Fruit fly (Drosophila melanogaster) whole organism, embryonic: ENCODE data around the gene Nup107.

ENCODE experiments used
- ATbp ChIP-seq: fragments of 200-800 bp; sonication (Bioruptor generic); optimal IDR thresholded peaks from 2 replicates; lab custom pipeline; 2017; ENCODE audit warnings: missing biosample characterization, mild to moderate bottlenecking, missing genetic modification characterization, missing genetic modification reagents
- Awh ChIP-seq: fragments of 200-800 bp; sonication (Bioruptor generic); IDR thresholded peaks from 2 replicates; pipeline ENCODE4, ENCODE4 v1.3.6; 2022; ENCODE audit warnings: missing biosample characterization, missing genetic modification characterization
- Bgb ChIP-seq: fragments of 200-800 bp; sonication (Bioruptor generic); IDR thresholded peaks from 2 replicates; pipeline ENCODE4 v1.3.6; 2022; ENCODE audit warnings: missing biosample characterization, missing genetic modification characterization; ENCODE audit not compliant: partially characterized antibody
- Blimp-1 ChIP-seq: fragments of 200-800 bp; sonication (Bioruptor generic); optimal IDR thresholded peaks from 3 replicates; lab custom pipeline; 2018; ENCODE audit warnings: missing biosample characterization, missing genetic modification characterization, mild to moderate bottlenecking, moderate library complexity, missing genetic modification reagents
- CG10267 ChIP-seq: fragments of 200-800 bp; sonication (Bioruptor generic); optimal IDR thresholded peaks from 2 replicates; lab custom pipeline; 2018; ENCODE audit warnings: missing biosample characterization, mild to moderate bottlenecking, missing genetic modification characterization, moderate library complexity
- CG11247 ChIP-seq: fragments of 200-800 bp; sonication (Bioruptor generic); IDR thresholded peaks from 2 replicates; pipeline ENCODE4 v1.3.6; 2022; ENCODE audit warnings: missing biosample characterization, missing genetic modification characterization
- CG14965 ChIP-seq: fragments of 200-800 bp; sonication (Bioruptor generic); optimal IDR thresholded peaks from 2 replicates; lab custom pipeline; 2016; ENCODE audit warnings: missing biosample characterization, missing genetic modification characterization, borderline replicate concordance
- CG17328 ChIP-seq: fragments of 200-800 bp; sonication (Bioruptor generic); IDR thresholded peaks from 2 replicates; pipeline ENCODE4 v1.3.6; 2022; ENCODE audit warnings: missing biosample characterization, missing genetic modification characterization
- CG17568 ChIP-seq: fragments of 200-800 bp; sonication (Bioruptor generic); optimal IDR thresholded peaks from 2 replicates; lab custom pipeline; 2018; ENCODE audit warnings: missing biosample characterization, mild to moderate bottlenecking, missing genetic modification characterization, moderate library complexity
- CG18262 ChIP-seq: fragments of 200-800 bp; optimal IDR thresholded peaks from 3 replicates; lab custom pipeline; 2019; ENCODE audit warnings: missing biosample characterization, mild to moderate bottlenecking, missing genetic modification characterization, moderate library complexity
- CG2116 ChIP-seq: fragments of 200-800 bp; sonication (Bioruptor generic); optimal IDR thresholded peaks from 3 replicates; lab custom pipeline; 2018; ENCODE audit warnings: missing biosample characterization, mild to moderate bottlenecking, missing genetic modification characterization
- CG31224 ChIP-seq: fragments of 200-800 bp; sonication (Bioruptor generic); IDR thresholded peaks from 2 replicates; pipeline ENCODE4 v1.3.6; 2022; ENCODE audit warnings: missing biosample characterization, missing genetic modification characterization
- CG34224 ChIP-seq: fragments of 200-800 bp; sonication (Bioruptor generic); IDR thresholded peaks from 3 replicates; pipeline ENCODE4 v1.3.6; 2022; ENCODE audit warnings: missing biosample characterization, missing genetic modification characterization; ENCODE audit not compliant: partially characterized antibody
- CG4707 ChIP-seq: fragments of 200-800 bp; sonication (Bioruptor generic); optimal IDR thresholded peaks from 2 replicates; lab custom pipeline; 2018; ENCODE audit warnings: missing biosample characterization, mild to moderate bottlenecking, missing genetic modification characterization, moderate library complexity
- CG5953 ChIP-seq: fragments of 200-800 bp; sonication (Bioruptor generic); IDR thresholded peaks from 2 replicates; pipeline ENCODE4 v1.3.6; 2022; ENCODE audit warnings: missing biosample characterization, missing genetic modification characterization
- CG7357 ChIP-seq: fragments of 200-800 bp; sonication (Bioruptor generic); IDR thresholded peaks from 3 replicates; pipeline ENCODE4 v1.3.6; 2022; ENCODE audit warnings: missing biosample characterization, missing genetic modification characterization
- CG7963 ChIP-seq: fragments of 200-800 bp; sonication (Bioruptor generic); IDR thresholded peaks from 3 replicates; pipeline ENCODE4 v1.3.6; 2022; ENCODE audit warnings: missing biosample characterization, missing genetic modification characterization; ENCODE audit not compliant: partially characterized antibody
- CG8924 ChIP-seq: fragments of 200-800 bp; optimal IDR thresholded peaks from 3 replicates; lab custom pipeline; 2019; ENCODE audit warnings: missing biosample characterization, mild to moderate bottlenecking, missing genetic modification characterization, moderate library complexity
- CG9727 ChIP-seq: fragments of 200-800 bp; sonication (Bioruptor generic); optimal IDR thresholded peaks from 3 replicates; lab custom pipeline; 2017; ENCODE audit warnings: missing biosample characterization, mild to moderate bottlenecking, missing genetic modification characterization
- Dip2 ChIP-seq: fragments of 200-800 bp; sonication (Bioruptor generic); IDR thresholded peaks from 2 replicates; pipeline ENCODE4 v1.3.6; 2022; ENCODE audit warnings: missing biosample characterization, missing genetic modification characterization
- Dll ChIP-seq: fragments of 200-800 bp; sonication (Bioruptor generic); IDR thresholded peaks from 4 replicates; pipeline ENCODE4 v1.3.6; 2022; ENCODE audit warnings: missing biosample characterization, missing genetic modification characterization; ENCODE audit not compliant: partially characterized antibody
- Fer2 ChIP-seq: fragments of 200-800 bp; sonication (Bioruptor generic); optimal IDR thresholded peaks from 2 replicates; lab custom pipeline; 2018; ENCODE audit warnings: missing biosample characterization, mild to moderate bottlenecking, missing genetic modification characterization, moderate library complexity
- HLH4C ChIP-seq: fragments of 200-800 bp; sonication (Bioruptor generic); IDR thresholded peaks from 3 replicates; pipeline ENCODE4 v1.3.6; 2022; ENCODE audit warnings: missing biosample characterization, missing genetic modification characterization; ENCODE audit not compliant: partially characterized antibody
- Hr3 ChIP-seq: fragments of 200-800 bp; sonication (Bioruptor generic); optimal IDR thresholded peaks from 3 replicates; lab custom pipeline; 2016; ENCODE audit warnings: missing biosample characterization, missing genetic modification characterization
- Myb ChIP-seq: fragments of 200-800 bp; sonication (Bioruptor generic); optimal IDR thresholded peaks from 2 replicates; lab custom pipeline; 2016; ENCODE audit warnings: missing biosample characterization, missing genetic modification characterization
- Nf-YB ChIP-seq: fragments of 200-800 bp; sonication (Bioruptor generic); optimal IDR thresholded peaks from 3 replicates; lab custom pipeline; 2019; ENCODE audit warnings: missing biosample characterization, mild to moderate bottlenecking, missing genetic modification characterization, moderate library complexity
- Optix ChIP-seq: fragments of 200-800 bp; sonication (Bioruptor generic); IDR thresholded peaks from 3 replicates; pipeline ENCODE4 v1.3.6; 2022; ENCODE audit warnings: missing biosample characterization, missing genetic modification characterization
- Sin3A ChIP-seq: fragments of >200 bp; optimal IDR thresholded peaks from 2 replicates; lab custom pipeline; 2018
- TFAM ChIP-seq: fragments of 200-800 bp; sonication (Bioruptor generic); optimal IDR thresholded peaks from 2 replicates; lab custom pipeline; 2017; ENCODE audit warnings: missing biosample characterization, missing genetic modification characterization, inconsistent platforms
- Vsx1 ChIP-seq: fragments of 200-800 bp; sonication (Bioruptor generic); optimal IDR thresholded peaks from 2 replicates; lab custom pipeline; 2017; ENCODE audit warnings: missing biosample characterization, mild to moderate bottlenecking, missing genetic modification characterization, missing genetic modification reagents
- Xbp1 ChIP-seq: fragments of 200-800 bp; sonication (Bioruptor generic); optimal IDR thresholded peaks from 3 replicates; lab custom pipeline; 2016; ENCODE audit warnings: missing biosample characterization, mild to moderate bottlenecking, missing genetic modification characterization
- Xrp1 ChIP-seq: fragments of 200-800 bp; sonication (Bioruptor generic); IDR thresholded peaks from 2 replicates; pipeline ENCODE4 v1.3.6; 2022; ENCODE audit warnings: missing biosample characterization, missing genetic modification characterization
- aop ChIP-seq: fragments of 200-800 bp; sonication (Bioruptor generic); IDR thresholded peaks from 2 replicates; pipeline ENCODE4 v1.3.6; 2022; ENCODE audit warnings: missing biosample characterization, missing genetic modification characterization
- ap ChIP-seq: fragments of 200-800 bp; sonication (Bioruptor generic); IDR thresholded peaks from 2 replicates; pipeline ENCODE4 v1.3.6; 2022; ENCODE audit warnings: missing biosample characterization, missing genetic modification characterization
- bcd ChIP-seq: fragments of 200-800 bp; sonication (Bioruptor generic); optimal IDR thresholded peaks from 2 replicates; lab custom pipeline; 2017; ENCODE audit warnings: missing biosample characterization, mild to moderate bottlenecking, missing genetic modification characterization
- chn ChIP-seq: fragments of 200-800 bp; sonication (Bioruptor generic); optimal IDR thresholded peaks from 2 replicates; lab custom pipeline; 2016; ENCODE audit warnings: missing biosample characterization, missing genetic modification characterization
- ci ChIP-seq: fragments of 200-800 bp; sonication (Bioruptor generic); IDR thresholded peaks from 3 replicates; pipeline ENCODE4 v1.3.6; 2022; ENCODE audit warnings: missing biosample characterization, missing genetic modification characterization
- da ChIP-seq: fragments of 200-800 bp; sonication (Bioruptor generic); optimal IDR thresholded peaks from 2 replicates; lab custom pipeline; 2016; ENCODE audit warnings: missing biosample characterization, missing genetic modification characterization
- fd3F ChIP-seq: fragments of 200-800 bp; sonication (Bioruptor generic); optimal IDR thresholded peaks from 2 replicates; lab custom pipeline; 2018; ENCODE audit warnings: missing biosample characterization, mild to moderate bottlenecking, missing genetic modification characterization, moderate library complexity
- fd64A ChIP-seq: fragments of 200-800 bp; sonication (Bioruptor generic); optimal IDR thresholded peaks from 3 replicates; lab custom pipeline; 2018; ENCODE audit warnings: missing biosample characterization, mild to moderate bottlenecking, missing genetic modification characterization
- fd96Cb ChIP-seq: fragments of 200-800 bp; sonication (Bioruptor generic); optimal IDR thresholded peaks from 2 replicates; lab custom pipeline; 2018; ENCODE audit warnings: missing biosample characterization, mild to moderate bottlenecking, missing genetic modification characterization, moderate library complexity
- gt ChIP-seq: fragments of 200-800 bp; sonication (Bioruptor generic); IDR thresholded peaks from 2 replicates; pipeline ENCODE4 v1.3.6; 2022; ENCODE audit warnings: missing biosample characterization, missing genetic modification characterization
- inv ChIP-seq: fragments of 200-800 bp; sonication (Bioruptor generic); IDR thresholded peaks from 2 replicates; pipeline ENCODE4 v1.3.6; 2022; ENCODE audit warnings: missing biosample characterization, missing genetic modification characterization; ENCODE audit not compliant: partially characterized antibody
- knrl ChIP-seq: fragments of 200-800 bp; sonication (Bioruptor generic); IDR thresholded peaks from 3 replicates; pipeline ENCODE4 v1.3.6; 2022; ENCODE audit warnings: missing biosample characterization, missing genetic modification characterization; ENCODE audit not compliant: partially characterized antibody
- nerfin-2 ChIP-seq: fragments of 200-800 bp; sonication (Bioruptor generic); IDR thresholded peaks from 2 replicates; pipeline ENCODE4 v1.3.6; 2022; ENCODE audit warnings: missing biosample characterization, missing genetic modification characterization; ENCODE audit not compliant: partially characterized antibody
- onecut ChIP-seq: fragments of 200-800 bp; sonication (Bioruptor generic); IDR thresholded peaks from 2 replicates; pipeline ENCODE4 v1.3.6; 2022; ENCODE audit warnings: missing biosample characterization, missing genetic modification characterization
- otp ChIP-seq: fragments of 200-800 bp; sonication (Bioruptor generic); IDR thresholded peaks from 3 replicates; pipeline ENCODE4, ENCODE4 v1.3.6; 2022; ENCODE audit warnings: missing biosample characterization, missing genetic modification characterization
- pita ChIP-seq: fragments of 200-800 bp; sonication (Bioruptor generic); optimal IDR thresholded peaks from 2 replicates; lab custom pipeline; 2017; ENCODE audit warnings: missing biosample characterization, mild to moderate bottlenecking, missing genetic modification characterization
- ro ChIP-seq: fragments of 200-800 bp; sonication (Bioruptor generic); IDR thresholded peaks from 2 replicates; pipeline ENCODE4 v1.3.6; 2022; ENCODE audit warnings: missing biosample characterization, missing genetic modification characterization
- stwl ChIP-seq: fragments of 200-800 bp; sonication (Bioruptor generic); optimal IDR thresholded peaks from 3 replicates; lab custom pipeline; 2018; ENCODE audit warnings: missing biosample characterization, mild to moderate bottlenecking, missing genetic modification characterization, moderate library complexity
- toy ChIP-seq: fragments of 200-800 bp; sonication (Bioruptor generic); IDR thresholded peaks from 2 replicates; pipeline ENCODE4 v1.3.6; 2022; ENCODE audit warnings: missing biosample characterization, missing genetic modification characterization
- unpg ChIP-seq: fragments of 200-800 bp; sonication (Bioruptor generic); optimal IDR thresholded peaks from 3 replicates; lab custom pipeline; 2018; ENCODE audit warnings: missing biosample characterization, mild to moderate bottlenecking, missing genetic modification characterization, moderate library complexity

The Nup107 gene

dm6 chr2L:10748218-10748617 lies 12.3 kb upstream of the Nup107 start (continued):
- TF ChIP-seq fd64A (GFP tag; lab: Kevin White, UChicago) (no peak), aop (no peak), CG18262 (no peak), ap (GFP tag; lab: Robert Waterston, UW) (0 out of 2 replicates have a peak, but pooled peaks have one; percentile 8), Hr3 (no peak), CG8924 (no peak), Xbp1 (GFP tag; lab: Kevin White, UChicago) (peak; percentile 16), CG10267 (no peak), CG11247 (no peak), Blimp-1 (peak; percentile 26), ATbp (GFP tag; lab: Kevin White, UChicago) (peak; percentile 29), Myb (no peak), CG9727 (GFP tag; lab: Kevin White, UChicago) (no peak), CG31224 (no peak), unpg (GFP tag; lab: Kevin White, UChicago) (no peak), CG2116 (GFP tag; lab: Kevin White, UChicago) (peak; percentile 3), CG17328 (peak; percentile 23; the same call in 1 of the 2 replicates), chn (GFP tag; lab: Kevin White, UChicago) (no peak), Awh (no peak), Vsx1 (no peak), fd96Cb (tag; lab: Kevin White, UChicago) (peak; percentile 9), Dip2 (GFP tag; lab: Robert Waterston, UW) (no peak), ci (GFP tag; lab: Robert Waterston, UW) (peak; percentile 49; the same call in 2 of the 3 replicates), bcd (GFP tag; lab: Kevin White, UChicago) (no peak), pita (no peak), otp (GFP tag; lab: Robert Waterston, UW) (no peak), Xrp1 (GFP tag; lab: Robert Waterston, UW) (peak; percentile 49; the same call in 1 of the 2 replicates), fd3F (GFP tag; lab: Kevin White, UChicago) (no peak), CG14965 (no peak), onecut (GFP tag; lab: Robert Waterston, UW) (no peak), da (no peak)

DNA sequence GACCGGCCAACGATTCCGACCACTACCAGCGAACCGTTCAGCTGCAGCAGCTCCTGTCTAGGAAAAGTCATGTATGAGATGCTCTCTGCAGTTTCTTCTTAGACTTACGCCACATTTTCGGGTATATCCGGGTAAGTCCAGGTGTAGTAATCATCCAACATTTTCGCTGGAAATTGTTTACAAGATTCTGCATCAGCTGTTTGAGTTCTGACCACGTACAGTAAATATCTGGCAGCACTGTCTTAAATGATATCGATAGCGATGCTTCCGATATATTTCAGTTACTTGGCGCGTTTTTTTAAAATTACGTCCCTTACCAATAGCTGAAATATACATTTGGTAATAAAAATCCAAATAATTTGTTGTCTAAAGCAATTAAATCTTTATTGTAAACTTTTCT lies 7.8 kb upstream of the Nup107 start, which contains the start of gene CG6729:
CG6729 (minus strand) TSS at position 222 of the 400 bp plus-strand sequence.
- TF ChIP-seq CG34224 (peak; percentile 78), inv (GFP tag; lab: Robert Waterston, UW) (peak; percentile 29; the same call in 1 of the 2 replicates), Dip2 (GFP tag; lab: Robert Waterston, UW) (no peak), CG5953 (GFP tag; lab: Robert Waterston, UW) (no peak), gt (GFP tag; lab: Robert Waterston, UW) (no peak), nerfin-2 (GFP tag; lab: Robert Waterston, UW) (peak; percentile 64), Bgb (GFP tag; lab: Robert Waterston, UW) (peak; percentile 76), Dll (peak; percentile 79), CG7963 (0 out of 3 replicates have a peak, but pooled peaks have one; percentile 40), Sin3A (lab: Kevin White, UChicago) (peak; percentile 26), ro (GFP tag; lab: Robert Waterston, UW) (no peak), CG17568 (GFP tag; lab: Kevin White, UChicago) (no peak), Optix (GFP tag; lab: Robert Waterston, UW) (no peak), HLH4C (GFP tag; lab: Robert Waterston, UW) (peak; percentile 65), Fer2 (tag; lab: Kevin White, UChicago) (no peak), knrl (GFP tag; lab: Robert Waterston, UW) (peak; percentile 61), TFAM (no peak), CG2116 (GFP tag; lab: Kevin White, UChicago) (peak; percentile 92), Nf-YB (GFP tag; lab: Kevin White, UChicago) (no peak), CG4707 (GFP tag; lab: Kevin White, UChicago) (no peak), stwl (tag; lab: Kevin White, UChicago) (peak; percentile 58), CG7357 (GFP tag; lab: Robert Waterston, UW) (no peak), toy (GFP tag; lab: Robert Waterston, UW) (no peak)
